Fruit fly (Drosophila melanogaster): ENCODE results near the gene CG13059.

Gene CG13059

DNA sequence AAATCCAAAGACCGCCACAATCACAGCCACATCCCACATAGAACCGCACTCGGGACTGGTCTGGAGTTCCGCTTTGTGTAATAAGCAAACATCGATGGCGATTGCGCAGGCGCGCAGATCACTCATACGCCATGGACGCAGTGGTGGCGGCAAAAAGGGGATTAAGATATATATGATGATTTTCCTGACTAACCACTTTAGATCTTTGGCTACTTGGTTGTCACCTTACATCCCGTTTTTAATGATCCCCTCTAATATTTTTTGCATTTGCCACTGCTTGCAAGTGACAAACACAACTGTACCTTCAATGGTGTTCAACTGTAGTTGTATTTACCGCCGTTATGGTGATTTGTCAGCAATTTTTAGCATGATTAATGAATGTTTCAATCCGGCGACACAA lies 13.5 kb upstream of the CG13059 start:
- TF ChIP-seq CG5204 (GFP tag; optimal IDR thresholded peaks at IDR 0.05): peak; percentile 32
- TF ChIP-seq CG1620 (GFP tag; optimal IDR thresholded peaks at IDR 0.05): no peak

DNA sequence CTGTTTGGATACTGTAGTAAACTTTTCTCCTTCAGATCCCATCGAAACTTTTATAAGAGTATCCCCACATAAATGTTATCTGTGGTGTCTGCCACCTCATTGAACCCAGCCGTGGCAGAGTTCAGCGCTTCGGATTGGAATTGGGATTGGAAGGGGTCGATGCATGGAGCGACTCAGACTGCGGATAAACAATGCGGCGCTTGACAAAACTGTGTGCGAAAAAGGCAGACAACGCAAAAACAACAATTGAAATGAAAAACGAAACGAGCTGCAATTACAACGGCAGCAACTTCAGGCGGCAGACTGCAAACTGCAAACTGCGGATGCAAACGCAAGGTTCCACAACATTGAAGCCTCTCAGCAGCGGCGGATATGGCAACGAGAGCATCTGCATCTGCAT lies 9.5 kb upstream of the CG13059 start, which contains the start of gene CG13062:
TSS of gene CG13062 (plus strand) at position 301 of the 400 bp plus-strand sequence.
- TF ChIP-seq CG1620 (GFP tag; optimal IDR thresholded peaks at IDR 0.05) (no peak), CG11617 (GFP tag; optimal IDR thresholded peaks at IDR 0.05) (no peak), Clk (GFP tag; optimal IDR thresholded peaks at IDR 0.05) (no peak), ovo (GFP tag; optimal IDR thresholded peaks at IDR 0.05) (no peak), bab1 (GFP tag; optimal IDR thresholded peaks at IDR 0.05) (no peak), CG5204 (GFP tag; optimal IDR thresholded peaks at IDR 0.05) (no peak), CG14711 (tag; optimal IDR thresholded peaks at IDR 0.05) (no peak), Hr96 (GFP tag; optimal IDR thresholded peaks at IDR 0.05) (no peak), CG12768 (GFP tag; optimal IDR thresholded peaks at IDR 0.05) (no peak), Crg-1 (GFP tag; optimal IDR thresholded peaks at IDR 0.05) (no peak), pad (GFP tag; optimal IDR thresholded peaks at IDR 0.05) (no peak), Mnt (GFP tag; optimal IDR thresholded peaks at IDR 0.05) (no peak)

DNA sequence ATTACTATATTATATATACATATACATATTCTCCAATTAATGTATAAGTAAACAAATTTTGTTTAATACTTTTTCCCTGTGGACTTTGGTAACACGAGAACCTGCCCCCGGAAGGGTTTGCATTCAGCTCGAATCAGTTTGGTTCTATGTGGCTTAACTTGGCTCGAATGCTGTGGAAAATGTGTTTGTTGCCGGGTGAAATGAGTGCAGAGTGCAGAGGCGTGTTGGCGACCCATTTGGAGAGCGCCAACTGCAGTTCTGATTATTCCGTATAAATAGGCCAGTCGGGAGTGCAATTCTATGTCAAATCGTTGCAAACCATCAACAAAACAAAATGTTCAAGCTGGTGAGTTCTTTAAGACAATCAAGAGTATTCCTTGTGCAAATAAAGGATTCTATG lies 5.7 kb upstream of the CG13059 start, which contains the start of gene Nplp3:
TSS of gene Nplp3 (plus strand) at position 301 of the 400 bp plus-strand sequence.
- TF ChIP-seq cnc (optimal IDR thresholded peaks at IDR 0.05) (no peak), CG5204 (GFP tag; optimal IDR thresholded peaks at IDR 0.05) (no peak), ovo (GFP tag; optimal IDR thresholded peaks at IDR 0.05) (no peak), CG7101 (tag; optimal IDR thresholded peaks at IDR 0.05) (no peak)

DNA sequence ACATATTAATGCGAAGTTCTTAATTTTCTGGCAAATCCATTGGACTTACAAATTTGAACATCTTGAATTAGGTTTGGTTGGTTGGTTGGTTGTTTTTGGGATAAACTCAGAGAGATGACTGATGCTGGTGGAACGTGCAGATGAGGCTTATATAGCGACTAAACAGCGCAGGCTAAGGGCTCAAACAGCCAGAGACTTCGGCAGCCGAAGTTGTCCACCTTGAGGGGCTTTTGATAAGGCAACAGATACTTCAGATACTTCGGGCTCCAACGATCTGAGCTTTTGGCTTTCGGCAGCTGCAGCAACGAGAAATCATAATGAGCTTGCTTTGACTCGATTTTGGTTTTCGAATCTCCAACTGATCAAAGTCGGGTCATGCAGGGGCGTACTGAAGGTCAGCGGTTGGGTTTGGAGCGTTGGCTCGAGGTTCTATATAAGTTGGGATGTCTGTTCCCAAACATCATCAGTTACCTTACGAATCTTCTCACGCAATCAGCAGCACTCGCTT lies 4.0 kb upstream of the CG13059 start, which contains the start of the genes CG13041 and CG13060:
TSS of gene CG13041 (minus strand) at position 128 of the 508 bp plus-strand sequence.
TSS of gene CG13060 (plus strand) at position 458 of the 508 bp plus-strand sequence.
- TF ChIP-seq CG7101 (tag; optimal IDR thresholded peaks at IDR 0.05) (no peak), Clk (GFP tag; optimal IDR thresholded peaks at IDR 0.05) (no peak), CG11617 (GFP tag; optimal IDR thresholded peaks at IDR 0.05) (no peak), CG7045 (GFP tag; optimal IDR thresholded peaks at IDR 0.05) (no peak), cnc (optimal IDR thresholded peaks at IDR 0.05) (no peak), toe (GFP tag; optimal IDR thresholded peaks at IDR 0.05) (no peak), cic (GFP tag; optimal IDR thresholded peaks at IDR 0.05) (no peak), bab1 (GFP tag; optimal IDR thresholded peaks at IDR 0.05) (no peak), Crg-1 (GFP tag; optimal IDR thresholded peaks at IDR 0.05) (no peak), CG33017 (tag; optimal IDR thresholded peaks at IDR 0.05) (no peak), Mnt (GFP tag; optimal IDR thresholded peaks at IDR 0.05) (no peak), CG1620 (GFP tag; optimal IDR thresholded peaks at IDR 0.05) (no peak), pad (GFP tag; optimal IDR thresholded peaks at IDR 0.05) (no peak), ovo (GFP tag; optimal IDR thresholded peaks at IDR 0.05) (no peak), CG14711 (tag; optimal IDR thresholded peaks at IDR 0.05) (no peak), CG5204 (GFP tag; optimal IDR thresholded peaks at IDR 0.05) (no peak), CG12768 (GFP tag; optimal IDR thresholded peaks at IDR 0.05) (no peak), kay (GFP tag; ENCODE audit: borderline replicate concordance) (no peak)

DNA sequence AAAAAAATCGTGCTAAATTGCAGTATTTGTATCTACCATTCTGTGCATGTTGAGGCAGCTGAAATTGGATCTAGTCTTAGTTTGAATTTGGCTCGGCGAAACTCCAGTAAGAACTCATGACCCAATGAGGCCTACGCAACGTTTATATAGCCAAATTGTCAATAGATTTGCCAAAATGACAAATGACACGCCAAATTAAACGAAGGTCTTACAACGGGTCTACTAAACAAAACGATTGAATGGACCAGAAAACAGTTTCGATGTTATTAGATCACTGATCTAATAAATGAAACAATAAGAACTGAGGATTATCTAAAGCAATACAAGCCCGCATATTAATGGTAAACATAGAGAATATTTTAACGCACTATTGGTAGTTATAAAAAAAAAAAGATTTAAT lies 2.3 kb upstream of the CG13059 start, which contains the start of gene CG42718:
TSS of gene CG42718 (minus strand) at position 101 of the 400 bp plus-strand sequence.
- no peak for TF ChIP-seq Clk (GFP tag; optimal IDR thresholded peaks at IDR 0.05)
- TF ChIP-seq CG1620 (GFP tag; optimal IDR thresholded peaks at IDR 0.05): no peak
- no peak for TF ChIP-seq Hr96 (GFP tag; optimal IDR thresholded peaks at IDR 0.05)
- TF ChIP-seq cnc (optimal IDR thresholded peaks at IDR 0.05): no peak
- no peak for TF ChIP-seq CG33017 (tag; optimal IDR thresholded peaks at IDR 0.05)
- no peak for TF ChIP-seq CG11617 (GFP tag; optimal IDR thresholded peaks at IDR 0.05)
- TF ChIP-seq CG12768 (GFP tag; optimal IDR thresholded peaks at IDR 0.05): no peak
- TF ChIP-seq ovo (GFP tag; optimal IDR thresholded peaks at IDR 0.05): no peak
- no peak for TF ChIP-seq bab1 (GFP tag; optimal IDR thresholded peaks at IDR 0.05)
- TF ChIP-seq Mnt (GFP tag; optimal IDR thresholded peaks at IDR 0.05): no peak
- TF ChIP-seq CG7045 (GFP tag; optimal IDR thresholded peaks at IDR 0.05): no peak
- TF ChIP-seq tj (GFP tag; optimal IDR thresholded peaks at IDR 0.05): no peak
- TF ChIP-seq CG14711 (tag; optimal IDR thresholded peaks at IDR 0.05): no peak
- TF ChIP-seq CG5204 (GFP tag; optimal IDR thresholded peaks at IDR 0.05): no peak

DNA sequence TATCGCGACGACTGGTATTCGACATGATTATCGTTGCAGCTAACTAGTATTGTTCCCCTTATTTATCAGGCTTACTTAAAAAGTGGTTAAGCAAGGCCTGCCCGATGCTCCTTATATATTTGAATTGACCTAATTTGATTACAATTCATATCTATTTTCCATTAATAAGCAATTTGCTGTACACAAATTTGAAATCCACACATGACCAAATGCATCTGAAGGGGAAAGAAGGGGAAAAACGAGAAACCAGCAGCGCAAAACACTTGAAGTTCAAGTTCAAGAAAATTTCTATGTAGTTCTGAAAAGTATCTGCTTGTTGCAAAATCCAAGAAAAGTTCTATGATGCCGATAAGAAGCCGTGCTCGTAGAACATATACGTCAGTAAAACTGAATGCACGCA lies 3.2 kb downstream of the CG13059 start, which contains the start of the genes CG13040 and CG13039:
TSS of gene CG13040 (minus strand) at position 101 of the 400 bp plus-strand sequence.
TSS of gene CG13039 (minus strand) at position 106 of the 400 bp plus-strand sequence.
- TF ChIP-seq toe (GFP tag; optimal IDR thresholded peaks at IDR 0.05) (no peak), Hr96 (GFP tag; optimal IDR thresholded peaks at IDR 0.05) (no peak), CG11617 (GFP tag; optimal IDR thresholded peaks at IDR 0.05) (no peak), CG7101 (tag; optimal IDR thresholded peaks at IDR 0.05) (no peak), CG5204 (GFP tag; optimal IDR thresholded peaks at IDR 0.05) (no peak), CG12768 (GFP tag; optimal IDR thresholded peaks at IDR 0.05) (no peak), pad (GFP tag; optimal IDR thresholded peaks at IDR 0.05) (no peak), cnc (optimal IDR thresholded peaks at IDR 0.05) (no peak), ovo (GFP tag; optimal IDR thresholded peaks at IDR 0.05) (no peak), CG33017 (tag; optimal IDR thresholded peaks at IDR 0.05) (no peak), bab1 (GFP tag; optimal IDR thresholded peaks at IDR 0.05) (no peak), cic (GFP tag; optimal IDR thresholded peaks at IDR 0.05) (no peak), tj (GFP tag; optimal IDR thresholded peaks at IDR 0.05) (no peak), Crg-1 (GFP tag; optimal IDR thresholded peaks at IDR 0.05) (no peak), CG1620 (GFP tag; optimal IDR thresholded peaks at IDR 0.05) (no peak), Clk (GFP tag; optimal IDR thresholded peaks at IDR 0.05) (no peak), CG7045 (GFP tag; optimal IDR thresholded peaks at IDR 0.05) (no peak), kay (GFP tag; ENCODE audit: borderline replicate concordance) (no peak), CG14711 (tag; optimal IDR thresholded peaks at IDR 0.05) (no peak), Mnt (GFP tag; optimal IDR thresholded peaks at IDR 0.05) (no peak)
